Fruit fly (Drosophila melanogaster) whole organism, wandering third instar larva: ENCODE results near the gene CG7330.

Source experiments
- GATAd ChIP-seq: sonication (Bioruptor generic); optimal IDR thresholded peaks from 2 replicates; lab custom pipeline; 2016; ENCODE audit warnings: missing biosample characterization, missing genetic modification characterization
- Hr78 ChIP-seq: fragments of >200 bp; optimal IDR thresholded peaks from 2 replicates; lab custom pipeline; 2017; ENCODE audit warnings: missing biosample characterization, missing genetic modification characterization
- Mio ChIP-seq: sonication (Bioruptor generic); optimal IDR thresholded peaks from 2 replicates; lab custom pipeline; 2016; ENCODE audit warnings: missing biosample characterization, missing genetic modification characterization
- fru ChIP-seq: fragments of 200-800 bp; sonication (Bioruptor generic); optimal IDR thresholded peaks from 3 replicates; lab custom pipeline; 2016; ENCODE audit warnings: missing biosample characterization, mild to moderate bottlenecking, missing genetic modification characterization
- rgr ChIP-seq: fragments of 200-800 bp; sonication (Bioruptor generic); optimal IDR thresholded peaks from 3 replicates; lab custom pipeline; 2016; ENCODE audit warnings: missing biosample characterization, mild to moderate bottlenecking, missing genetic modification characterization
- woc ChIP-seq: sonication (Bioruptor generic); optimal IDR thresholded peaks from 2 replicates; lab custom pipeline; 2016; ENCODE audit warnings: missing biosample characterization, mild to moderate bottlenecking, missing genetic modification characterization

- TF ChIP-seq Hr78 (GFP tag; lab: Kevin White, UChicago) (no peak), woc (GFP tag; lab: Kevin White, UChicago) (no peak), rgr (GFP tag; lab: Kevin White, UChicago) (no peak), fru (GFP tag; lab: Kevin White, UChicago) (no peak), GATAd (no peak), Mio (GFP tag; lab: Kevin White, UChicago) (no peak)
Measured at dm6 chr3L:18181900-18182299, 33.2 kb downstream of the CG7330 start.
